Fruit fly (Drosophila melanogaster) whole organism: ENCODE measurements around the gene mor.

Experiments used
- Dll ChIP-seq: fragments of >200 bp; optimal IDR thresholded peaks from 2 replicates; lab custom pipeline; 2017
- EcR ChIP-seq, 2 experiments: fragments of >200 bp; optimal IDR thresholded peaks; 2 replicates each; lab custom pipeline; 2017; ENCODE audit warnings: missing biosample characterization in 2 of 2, missing genetic modification characterization in 2 of 2, missing genetic modification reagents in 2 of 2

DNA sequence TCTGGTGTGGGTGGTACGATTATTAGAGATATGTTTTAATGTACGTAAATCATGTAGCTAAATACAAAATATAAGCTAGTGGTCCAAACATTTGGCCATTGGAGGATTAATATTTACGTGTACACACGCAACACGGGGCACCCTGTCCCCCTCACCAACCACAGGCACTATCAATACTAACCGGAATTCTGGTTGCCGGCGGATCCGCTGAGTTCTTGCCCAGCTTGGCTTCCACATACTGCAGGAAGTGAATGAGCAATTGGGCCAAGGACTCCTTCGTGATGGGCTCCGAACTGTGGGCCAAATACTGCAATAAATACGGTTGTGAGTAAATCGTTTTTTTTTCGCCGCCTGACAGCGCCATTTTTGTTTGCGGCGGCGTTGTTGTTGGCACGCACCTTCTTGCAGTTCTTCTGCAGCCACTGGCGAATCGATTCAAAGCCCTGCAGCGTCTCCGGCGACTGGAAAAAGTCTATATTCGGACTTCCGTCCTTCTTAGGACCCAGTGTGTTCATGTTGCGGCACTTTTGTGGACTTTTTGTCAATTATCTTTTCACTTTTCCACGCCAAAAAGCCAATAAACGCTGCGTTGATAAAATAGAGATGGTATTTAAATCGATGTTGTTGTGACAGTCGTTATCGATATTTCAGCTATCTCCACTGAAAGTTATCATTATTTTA lies at the start of gene mor:
- no peak for TF ChIP-seq EcR (GFP tag; optimal IDR thresholded peaks at IDR 0.05; lab: Kevin White, UChicago)
- peak; percentile 32 for TF ChIP-seq Dll (lab: Kevin White, UChicago)
